Worm (Caenorhabditis elegans) whole organism, late embryonic: Measurements from ENCODE around the gene catp-6.
A peak's percentile ranks its signal among the peaks of the same experiment; 100 is the strongest.

Experiments
- C08G9.2 ChIP-seq: sonication (generic microtip); optimal IDR thresholded peaks from 2 replicates; lab custom pipeline; 2016; ENCODE audit warnings: mild to moderate bottlenecking, missing genetic modification characterization, moderate library complexity, missing compliant biosample characterization
- K02D7.2 ChIP-seq: sonication (generic microtip); optimal IDR thresholded peaks from 2 replicates; lab custom pipeline; 2017; ENCODE audit warnings: mild to moderate bottlenecking, missing genetic modification characterization, missing compliant biosample characterization
- K09A11.1 ChIP-seq: sonication (generic microtip); optimal IDR thresholded peaks from 2 replicates; lab custom pipeline; 2017; ENCODE audit warnings: antibody characterized with exemption, mild to moderate bottlenecking, missing genetic modification characterization, missing compliant biosample characterization; ENCODE audit not compliant: insufficient read depth
- ahr-1 ChIP-seq: sonication (generic microtip); optimal IDR thresholded peaks from 2 replicates; lab custom pipeline; 2016; ENCODE audit warnings: missing genetic modification characterization, missing compliant biosample characterization
- ceh-2 ChIP-seq: sonication (generic microtip); optimal IDR thresholded peaks from 2 replicates; lab custom pipeline; 2016; ENCODE audit warnings: missing genotype, missing genetic modification characterization, missing compliant biosample characterization
- ceh-31 ChIP-seq: sonication (generic microtip); optimal IDR thresholded peaks from 2 replicates; lab custom pipeline; 2016; ENCODE audit warnings: missing genetic modification characterization, missing compliant biosample characterization
- ceh-48 ChIP-seq: sonication (generic microtip); optimal IDR thresholded peaks from 2 replicates; lab custom pipeline; 2016; ENCODE audit warnings: missing genetic modification characterization, inconsistent platforms, missing compliant biosample characterization
- ceh-9 ChIP-seq: sonication (generic microtip); optimal IDR thresholded peaks from 2 replicates; lab custom pipeline; 2016; ENCODE audit warnings: mild to moderate bottlenecking, missing genetic modification characterization, inconsistent platforms, missing compliant biosample characterization
- elt-2 ChIP-seq: sonication (generic microtip); optimal IDR thresholded peaks from 2 replicates; lab custom pipeline; 2016; ENCODE audit warnings: missing genetic modification reagents, missing genetic modification characterization, missing compliant biosample characterization
- elt-4 ChIP-seq: sonication (generic microtip); optimal IDR thresholded peaks from 2 replicates; lab custom pipeline; 2016; ENCODE audit warnings: missing genetic modification characterization, missing compliant biosample characterization
- eyg-1 ChIP-seq: sonication (generic microtip); optimal IDR thresholded peaks from 2 replicates; lab custom pipeline; 2016; ENCODE audit warnings: missing genotype, missing genetic modification characterization, missing compliant biosample characterization
- fax-1 ChIP-seq: sonication (generic microtip); optimal IDR thresholded peaks from 2 replicates; lab custom pipeline; 2016; ENCODE audit warnings: missing genotype, missing genetic modification characterization, missing compliant biosample characterization
- gmeb-2 ChIP-seq: sonication (generic microtip); optimal IDR thresholded peaks from 2 replicates; lab custom pipeline; 2016; ENCODE audit warnings: missing genetic modification characterization, inconsistent platforms, missing compliant biosample characterization
- hlh-13 ChIP-seq: fragments of 200-800 bp; sonication (Bioruptor generic); optimal IDR thresholded peaks from 2 replicates; lab custom pipeline; 2018; ENCODE audit warnings: mild to moderate bottlenecking, missing genetic modification characterization, missing compliant biosample characterization
- hlh-15 ChIP-seq: sonication (generic microtip); optimal IDR thresholded peaks from 2 replicates; lab custom pipeline; 2016; ENCODE audit warnings: missing genetic modification characterization, missing compliant biosample characterization
- lim-6 ChIP-seq: sonication (generic microtip); optimal IDR thresholded peaks from 2 replicates; lab custom pipeline; 2016; ENCODE audit warnings: missing genetic modification characterization, missing compliant biosample characterization
- madf-2 ChIP-seq: sonication (generic microtip); optimal IDR thresholded peaks from 2 replicates; lab custom pipeline; 2017; ENCODE audit warnings: missing genetic modification characterization, missing compliant biosample characterization
- mec-3 ChIP-seq: sonication (generic microtip); optimal IDR thresholded peaks from 2 replicates; lab custom pipeline; 2016; ENCODE audit warnings: borderline replicate concordance, missing genetic modification characterization, missing compliant biosample characterization
- nhr-11 ChIP-seq: fragments of 150-350 bp; optimal IDR thresholded peaks from 2 replicates; lab custom pipeline; 2014; ENCODE audit warnings: missing biosample characterization, missing genetic modification characterization
- odd-2 ChIP-seq: sonication (generic microtip); optimal IDR thresholded peaks from 2 replicates; lab custom pipeline; 2017; ENCODE audit warnings: antibody characterized with exemption, mild to moderate bottlenecking, missing genetic modification characterization, missing compliant biosample characterization
- pat-9 ChIP-seq: fragments of 200-800 bp; sonication (Bioruptor generic); optimal IDR thresholded peaks from 2 replicates; lab custom pipeline; 2018; ENCODE audit warnings: mild to moderate bottlenecking, missing genetic modification characterization, moderate library complexity, missing compliant biosample characterization
- pax-1 ChIP-seq: fragments of 150-350 bp; optimal IDR thresholded peaks from 2 replicates; lab custom pipeline; 2014; ENCODE audit warnings: missing biosample characterization, missing genetic modification characterization
- pha-4 ChIP-seq: fragments of 150-350 bp; optimal IDR thresholded peaks from 2 replicates; lab custom pipeline; 2018; ENCODE audit warnings: missing biosample characterization, missing genetic modification reagents, missing genetic modification characterization
- sox-2 ChIP-seq: fragments of 200-800 bp; sonication (Bioruptor generic); IDR thresholded peaks from 2 replicates; pipeline ENCODE4 v1.3.6; 2022; ENCODE audit warnings: missing genetic modification reagents, missing genetic modification characterization, missing compliant biosample characterization
- tbx-2 ChIP-seq: sonication (generic microtip); optimal IDR thresholded peaks from 2 replicates; lab custom pipeline; 2016; ENCODE audit warnings: missing genetic modification characterization, missing compliant biosample characterization
- tbx-7 ChIP-seq: sonication (generic microtip); optimal IDR thresholded peaks from 2 replicates; lab custom pipeline; 2016; ENCODE audit warnings: missing genotype, missing genetic modification characterization, missing compliant biosample characterization
- ttx-3 ChIP-seq: sonication (generic microtip); optimal IDR thresholded peaks from 2 replicates; lab custom pipeline; 2016; ENCODE audit warnings: missing genetic modification reagents, missing genetic modification characterization, missing compliant biosample characterization
- unc-3 ChIP-seq, 2 experiments: fragments of 200-800 bp in 1 of 2; sonication (Bioruptor generic) in 1 of 2; sonication (generic microtip) in 1 of 2; conservative IDR thresholded peaks in 1 of 2; optimal IDR thresholded peaks in 1 of 2; 2 replicates each; pipeline versions ENCODE4 v1.3.6 to Lab custom; 2016 to 2022; ENCODE audit warnings: missing compliant biosample characterization in 2 of 2, missing genetic modification characterization in 2 of 2, missing genetic modification reagents in 1 of 2
- unc-42 ChIP-seq: sonication (generic microtip); optimal IDR thresholded peaks from 2 replicates; lab custom pipeline; 2016; ENCODE audit warnings: missing genotype, missing genetic modification characterization, missing compliant biosample characterization
- unc-86 ChIP-seq: sonication (generic microtip); optimal IDR thresholded peaks from 2 replicates; lab custom pipeline; 2016; ENCODE audit warnings: missing genetic modification characterization, missing compliant biosample characterization
- zip-5 ChIP-seq: sonication (generic microtip); optimal IDR thresholded peaks from 2 replicates; lab custom pipeline; 2016; ENCODE audit warnings: missing genetic modification characterization, missing compliant biosample characterization

catp-6 gene

DNA sequence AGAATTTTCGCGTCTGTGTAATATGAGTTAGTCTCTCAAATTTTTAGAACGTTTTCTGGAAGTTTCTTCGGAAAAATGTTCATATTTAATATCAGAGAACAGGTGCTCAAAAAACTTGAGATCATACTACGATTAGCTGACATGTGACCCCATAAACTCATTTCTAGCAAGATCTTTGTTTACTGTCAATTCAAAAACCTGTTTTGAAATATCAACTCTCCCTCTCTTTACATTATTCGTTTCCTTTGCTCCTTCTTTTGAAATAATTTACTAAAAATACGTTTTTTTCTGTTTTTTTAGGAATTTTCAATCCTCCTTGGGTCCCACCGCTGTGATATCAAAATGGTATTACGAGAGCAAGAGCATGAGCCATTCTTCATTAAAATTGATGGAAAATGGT is 25.3 kb downstream of the catp-6 start, which contains the start of gene fat-4:
Gene fat-4 (plus strand): TSS at position 301 of the 400 bp plus-strand sequence.
- TF ChIP-seq odd-2 (tag; lab: Kevin White, UChicago): no peak

DNA sequence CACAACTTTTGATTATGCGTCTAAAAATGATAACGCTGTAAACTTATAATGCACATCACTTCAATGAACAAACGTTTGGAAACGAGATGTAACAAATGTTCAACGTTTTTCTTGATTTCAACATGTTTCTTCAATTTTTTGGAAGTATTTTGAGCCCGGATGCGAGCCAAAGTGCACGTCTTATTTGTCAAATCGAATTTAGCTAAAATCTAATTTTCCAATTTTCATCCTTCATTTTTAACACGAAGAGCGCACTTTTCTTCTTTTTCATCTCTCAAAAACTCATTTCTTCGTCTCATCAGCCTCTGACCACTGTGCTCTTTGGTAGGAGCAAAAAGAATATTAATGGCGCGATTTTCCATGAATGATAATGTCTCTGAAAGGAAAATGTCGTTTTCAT is 26.1 kb downstream of the catp-6 start:
- TF ChIP-seq tbx-7 (tag; lab: Kevin White, UChicago) (no peak), unc-42 (tag; lab: Kevin White, UChicago) (peak; percentile 96)

DNA sequence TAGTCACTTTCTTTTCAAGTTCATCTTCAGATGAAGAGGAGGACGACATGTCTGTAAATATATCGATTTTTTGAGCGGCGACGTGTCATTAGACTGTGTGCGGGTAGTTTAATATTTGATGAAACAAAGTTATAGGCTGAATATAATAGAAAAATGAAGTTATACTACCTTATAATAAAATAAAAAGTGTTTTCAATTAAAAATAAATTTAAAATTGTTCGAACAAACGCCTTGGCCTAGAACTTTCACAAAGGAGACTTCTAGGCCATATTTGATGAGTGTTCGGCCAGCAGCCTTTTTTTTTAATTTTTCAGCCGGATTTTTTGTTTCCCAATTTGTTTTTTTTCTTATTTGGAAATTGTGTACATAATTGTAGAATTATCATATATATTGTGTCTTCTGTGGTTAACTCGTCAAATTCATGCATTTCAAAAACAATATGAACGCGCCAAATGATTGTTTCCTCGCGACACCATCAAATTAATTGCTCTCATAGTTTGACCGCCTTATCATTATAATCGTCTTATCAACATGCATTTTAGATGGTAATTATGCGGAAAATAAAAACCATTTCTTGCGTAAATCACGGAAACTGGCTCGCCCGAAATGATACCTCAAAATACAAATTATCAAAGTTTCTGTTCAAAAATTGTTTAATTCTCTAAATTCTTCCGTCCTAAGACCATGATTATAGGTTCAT is 26.9 kb downstream of the catp-6 start, which contains the start of gene T13F2.2:
Gene T13F2.2 (minus strand): TSS at position 51 of the 700 bp plus-strand sequence.
- peak; percentile 52 for TF ChIP-seq tbx-2 (tag; lab: Kevin White, UChicago)
- no peak for TF ChIP-seq sox-2 (GFP tag; lab: Robert Waterston, UW)
- no peak for TF ChIP-seq hlh-15 (tag; lab: Kevin White, UChicago)
- TF ChIP-seq elt-2 (tag; lab: Kevin White, UChicago): peak; percentile 58
- peak; percentile 3 for TF ChIP-seq ceh-2 (tag; lab: Kevin White, UChicago)
- TF ChIP-seq ceh-31 (tag; lab: Kevin White, UChicago): peak; percentile 38
- TF ChIP-seq ceh-48 (tag; lab: Kevin White, UChicago): peak; percentile 1
- TF ChIP-seq ahr-1 (tag; lab: Kevin White, UChicago): no peak
- no peak for TF ChIP-seq unc-3 (GFP tag; conservative IDR thresholded peaks at IDR 0.05; lab: Robert Waterston, UW)
- TF ChIP-seq unc-3 (tag; optimal IDR thresholded peaks at IDR 0.05; lab: Kevin White, UChicago): no peak
- TF ChIP-seq hlh-13 (GFP tag; lab: Kevin White, UChicago): no peak
- peak; percentile 41 for TF ChIP-seq zip-5 (tag; lab: Kevin White, UChicago)
- TF ChIP-seq C08G9.2 (tag; lab: Kevin White, UChicago): peak; percentile 10
- TF ChIP-seq, all 69 proteins: peak for 7

DNA sequence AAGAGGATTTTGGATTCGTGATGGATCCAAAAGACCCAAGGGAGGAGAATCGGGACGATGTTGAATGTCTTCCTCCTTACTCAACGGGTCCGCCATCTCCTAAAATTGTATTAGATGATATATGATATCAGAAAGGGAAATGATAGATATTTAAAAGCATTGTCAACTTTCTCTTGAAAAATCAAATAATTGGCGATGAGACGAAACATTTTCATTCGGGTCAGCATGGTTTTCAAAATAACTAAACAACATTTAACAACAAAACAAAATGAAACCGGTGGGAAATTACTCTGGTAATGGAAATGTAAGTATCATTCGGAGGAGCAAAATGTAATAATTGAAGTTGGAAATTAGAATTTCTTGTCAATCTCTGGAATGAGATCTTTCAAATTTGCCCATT is 27.9 kb downstream of the catp-6 start, which contains the start of gene pis-1:
Gene pis-1 (minus strand): TSS at position 101 of the 400 bp plus-strand sequence.
- TF ChIP-seq unc-3 (GFP tag; conservative IDR thresholded peaks at IDR 0.05; lab: Robert Waterston, UW) (no peak), unc-3 (tag; optimal IDR thresholded peaks at IDR 0.05; lab: Kevin White, UChicago) (no peak), lim-6 (tag; lab: Kevin White, UChicago) (no peak), pax-1 (no peak), madf-2 (no peak), ceh-31 (tag; lab: Kevin White, UChicago) (no peak), ttx-3 (tag; lab: Kevin White, UChicago) (no peak)
- TF ChIP-seq, all 69 proteins: peak for 0

DNA sequence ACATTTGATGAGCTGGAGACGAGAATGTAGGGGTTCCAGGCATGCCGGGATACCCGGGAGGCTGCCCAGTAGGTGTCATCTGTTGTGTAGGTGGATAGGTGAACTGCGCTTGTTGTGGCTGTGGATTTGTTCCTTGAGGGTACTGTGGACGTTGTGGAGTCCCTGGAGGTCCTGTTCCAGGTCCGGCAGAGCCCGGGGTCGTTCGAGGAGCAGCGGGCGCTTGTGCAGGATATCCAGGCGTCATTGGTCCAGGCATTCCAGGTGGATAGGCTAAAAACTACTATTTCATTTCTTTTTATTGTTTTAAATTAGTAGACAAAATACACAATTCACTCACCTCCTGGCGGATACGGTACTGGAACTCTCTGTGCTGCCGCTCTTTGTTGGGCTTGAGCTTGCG is 29.1 kb downstream of the catp-6 start:
- TF ChIP-seq fax-1 (tag; lab: Kevin White, UChicago): no peak
- no peak for TF ChIP-seq gmeb-2 (tag; lab: Kevin White, UChicago)
- no peak for TF ChIP-seq unc-86 (tag; lab: Kevin White, UChicago)
- no peak for TF ChIP-seq K02D7.2 (tag; lab: Kevin White, UChicago)
- no peak for TF ChIP-seq pha-4 (tag; lab: Kevin White, UChicago)
- no peak for TF ChIP-seq mec-3 (tag; lab: Kevin White, UChicago)
- no peak for TF ChIP-seq elt-4 (tag; lab: Kevin White, UChicago)
- TF ChIP-seq nhr-11 (tag; lab: Kevin White, UChicago): no peak
- TF ChIP-seq unc-42 (tag; lab: Kevin White, UChicago): no peak
- TF ChIP-seq hlh-13 (GFP tag; lab: Kevin White, UChicago): no peak
- no peak for TF ChIP-seq K09A11.1 (tag; lab: Kevin White, UChicago)
- no peak for TF ChIP-seq pat-9 (tag; lab: Kevin White, UChicago)
- TF ChIP-seq ceh-9 (tag; lab: Kevin White, UChicago): no peak
- no peak for TF ChIP-seq eyg-1 (tag; lab: Kevin White, UChicago)
